Fruit fly (Drosophila melanogaster): ENCODE results near the gene Nedd4.

Gene Nedd4

dm6 chr3L:17496871-17497492, 32.9 kb upstream of the Nedd4 start (continued):
- TF ChIP-seq kah (GFP tag; optimal IDR thresholded peaks at IDR 0.05) (no peak), eyg (GFP tag; optimal IDR thresholded peaks at IDR 0.05) (no peak), CG10267 (tag; optimal IDR thresholded peaks at IDR 0.05) (peak; percentile 11), lilli (GFP tag; optimal IDR thresholded peaks at IDR 0.05) (peak; percentile 4), CG8478 (optimal IDR thresholded peaks at IDR 0.05) (no peak), CG33557 (GFP tag; optimal IDR thresholded peaks at IDR 0.05) (no peak), onecut (GFP tag; IDR thresholded peaks at IDR 0.05) (no peak), CG14050 (GFP tag; IDR thresholded peaks at IDR 0.05) (no peak), CG2120 (GFP tag; optimal IDR thresholded peaks at IDR 0.05) (no peak), pum (GFP tag; optimal IDR thresholded peaks at IDR 0.05) (no peak), Opbp (GFP tag; IDR thresholded peaks at IDR 0.05; ENCODE audit: partially characterized antibody) (no peak), Gug (GFP tag; IDR thresholded peaks at IDR 0.05) (no peak), Pdp1 (GFP tag; optimal IDR thresholded peaks at IDR 0.05) (peak in 1 of 2 experiments; percentile 33), fu2 (GFP tag; optimal IDR thresholded peaks at IDR 0.05) (no peak), CG3065 (GFP tag; optimal IDR thresholded peaks at IDR 0.05) (no peak), Deaf1 (tag; optimal IDR thresholded peaks at IDR 0.05) (no peak), trem (tag; optimal IDR thresholded peaks at IDR 0.05) (no peak), vfl (GFP tag; optimal IDR thresholded peaks at IDR 0.05) (no peak), Awh (GFP tag; IDR thresholded peaks at IDR 0.05) (no peak), Hr78 (GFP tag; optimal IDR thresholded peaks at IDR 0.05) (no peak), psq (GFP tag; optimal IDR thresholded peaks at IDR 0.05) (no peak), CG8089 (GFP tag; optimal IDR thresholded peaks at IDR 0.05) (no peak), HmgD (GFP tag; optimal IDR thresholded peaks at IDR 0.05) (no peak), Scr (GFP tag; IDR thresholded peaks at IDR 0.05; ENCODE audit: partially characterized antibody) (no peak), CG17186 (GFP tag; optimal IDR thresholded peaks at IDR 0.05) (no peak), Ets65A (GFP tag) (peak; percentile 67), stc (GFP tag; IDR thresholded peaks at IDR 0.05) (peak; percentile 27; the same call in 1 of the 2 replicates), gfzf (GFP tag; optimal IDR thresholded peaks at IDR 0.05) (no peak), chn (GFP tag; optimal IDR thresholded peaks at IDR 0.05) (no peak), Atf6 (GFP tag; IDR thresholded peaks at IDR 0.05) (no peak), pho (GFP tag; optimal IDR thresholded peaks at IDR 0.05) (no peak), CG31224 (GFP tag; IDR thresholded peaks at IDR 0.05) (no peak), CG33213 (GFP tag; optimal IDR thresholded peaks at IDR 0.05) (no peak), CG16815 (GFP tag; optimal IDR thresholded peaks at IDR 0.05) (no peak), MESR4 (GFP tag; optimal IDR thresholded peaks at IDR 0.05) (no peak), Max (GFP tag; optimal IDR thresholded peaks at IDR 0.05) (no peak), Med (GFP tag) (peak; percentile 60), HHEX (GFP tag; optimal IDR thresholded peaks at IDR 0.05) (no peak), CG9932 (GFP tag; IDR thresholded peaks at IDR 0.05) (no peak), Dbx (GFP tag; IDR thresholded peaks at IDR 0.05) (no peak), Stat92E (GFP tag; optimal IDR thresholded peaks at IDR 0.05) (no peak), CG9797 (GFP tag; optimal IDR thresholded peaks at IDR 0.05) (no peak), Ada2b (GFP tag; IDR thresholded peaks at IDR 0.05) (no peak), CG10147 (GFP tag; optimal IDR thresholded peaks at IDR 0.05) (no peak), lbe (GFP tag; optimal IDR thresholded peaks at IDR 0.05) (no peak), CG31365 (tag; optimal IDR thresholded peaks at IDR 0.05) (no peak), peb (GFP tag; IDR thresholded peaks at IDR 0.05) (no peak), NC2α (GFP tag; optimal IDR thresholded peaks at IDR 0.05) (no peak), CG16779 (GFP tag; IDR thresholded peaks at IDR 0.05) (no peak), CG4730 (GFP tag; IDR thresholded peaks at IDR 0.05) (no peak), Aef1 (GFP tag; IDR thresholded peaks at IDR 0.05) (0 out of 3 replicates have a peak, but pooled peaks have one; percentile 12), CG30403 (GFP tag; optimal IDR thresholded peaks at IDR 0.05) (peak; percentile 0)
